Fruit fly (Drosophila melanogaster) whole organism, embryonic: ENCODE data around the gene IntS4.

Source experiments
- Ada2b ChIP-seq: fragments of 200-800 bp; sonication (Bioruptor generic); IDR thresholded peaks from 2 replicates; pipeline ENCODE4 v1.3.6; 2022; ENCODE audit warnings: missing biosample characterization, missing genetic modification characterization
- Bdp1 ChIP-seq: fragments of 200-800 bp; sonication (Bioruptor generic); optimal IDR thresholded peaks from 3 replicates; lab custom pipeline; 2016; ENCODE audit warnings: missing biosample characterization, missing genetic modification characterization
- CG10979 ChIP-seq: fragments of 200-800 bp; sonication (Bioruptor generic); optimal IDR thresholded peaks from 2 replicates; lab custom pipeline; 2018; ENCODE audit warnings: missing biosample characterization, mild to moderate bottlenecking, missing genetic modification characterization, moderate library complexity
- CG12155 ChIP-seq: fragments of 200-800 bp; sonication (Bioruptor generic); optimal IDR thresholded peaks from 3 replicates; lab custom pipeline; 2016; ENCODE audit warnings: missing biosample characterization, missing genetic modification characterization
- CG1233 ChIP-seq: fragments of 200-800 bp; sonication (Bioruptor generic); optimal IDR thresholded peaks from 4 replicates; lab custom pipeline; 2018; ENCODE audit warnings: missing biosample characterization, mild to moderate bottlenecking, missing genetic modification characterization
- CG15514 ChIP-seq: fragments of 200-800 bp; sonication (Bioruptor generic); optimal IDR thresholded peaks from 3 replicates; lab custom pipeline; 2017; ENCODE audit warnings: missing biosample characterization, missing genetic modification characterization, mild to moderate bottlenecking, moderate library complexity, missing genetic modification reagents
- CG1792 ChIP-seq: fragments of 200-800 bp; sonication (Bioruptor generic); optimal IDR thresholded peaks from 2 replicates; lab custom pipeline; 2016; ENCODE audit warnings: missing biosample characterization, missing genetic modification characterization
- CG18599 ChIP-seq: fragments of 200-800 bp; sonication (Bioruptor generic); optimal IDR thresholded peaks from 3 replicates; lab custom pipeline; 2017; ENCODE audit warnings: missing biosample characterization, missing genetic modification characterization, mild to moderate bottlenecking, moderate library complexity, missing genetic modification reagents
- CG2712 ChIP-seq: fragments of 200-800 bp; optimal IDR thresholded peaks from 3 replicates; lab custom pipeline; 2019; ENCODE audit warnings: missing biosample characterization, mild to moderate bottlenecking, missing genetic modification characterization, moderate library complexity
- CG30020 ChIP-seq: fragments of 200-800 bp; optimal IDR thresholded peaks from 2 replicates; lab custom pipeline; 2019; ENCODE audit warnings: missing biosample characterization, mild to moderate bottlenecking, missing genetic modification characterization, moderate library complexity
- CG33557 ChIP-seq: fragments of 200-800 bp; sonication (Bioruptor generic); optimal IDR thresholded peaks from 2 replicates; lab custom pipeline; 2019; ENCODE audit warnings: missing biosample characterization, mild to moderate bottlenecking, missing genetic modification characterization, moderate library complexity
- CG4617 ChIP-seq: fragments of 200-800 bp; sonication (Bioruptor generic); optimal IDR thresholded peaks from 3 replicates; lab custom pipeline; 2016; ENCODE audit warnings: missing biosample characterization, missing genetic modification characterization, borderline replicate concordance
- CG4730 ChIP-seq: fragments of 200-800 bp; sonication (Bioruptor generic); IDR thresholded peaks from 2 replicates; pipeline ENCODE4 v1.3.6; 2022; ENCODE audit warnings: missing biosample characterization, missing genetic modification characterization
- CG5245 ChIP-seq: fragments of 200-800 bp; sonication (Bioruptor generic); optimal IDR thresholded peaks from 3 replicates; lab custom pipeline; 2016; ENCODE audit warnings: missing biosample characterization, missing genetic modification characterization
- CG7556 ChIP-seq: fragments of 200-800 bp; sonication (Bioruptor generic); optimal IDR thresholded peaks from 2 replicates; lab custom pipeline; 2017; ENCODE audit warnings: missing biosample characterization, mild to moderate bottlenecking, missing genetic modification characterization
- Doc2 ChIP-seq: fragments of 200-800 bp; sonication (Bioruptor generic); IDR thresholded peaks from 2 replicates; pipeline ENCODE4 v1.3.6; 2022; ENCODE audit warnings: missing biosample characterization, missing genetic modification characterization
- Gsc ChIP-seq: fragments of 200-800 bp; sonication (Bioruptor generic); IDR thresholded peaks from 2 replicates; pipeline ENCODE4 v1.3.6; 2022; ENCODE audit warnings: missing biosample characterization, missing genetic modification characterization
- HmgZ ChIP-seq: fragments of 200-800 bp; sonication (Bioruptor generic); optimal IDR thresholded peaks from 2 replicates; lab custom pipeline; 2018; ENCODE audit warnings: missing biosample characterization, mild to moderate bottlenecking, missing genetic modification characterization
- Hmr ChIP-seq: fragments of 200-800 bp; sonication (Bioruptor generic); optimal IDR thresholded peaks from 3 replicates; lab custom pipeline; 2017; ENCODE audit warnings: mild to moderate bottlenecking, missing biosample characterization, missing genetic modification reagents, missing genetic modification characterization
- Hr3 ChIP-seq: fragments of 200-800 bp; sonication (Bioruptor generic); optimal IDR thresholded peaks from 3 replicates; lab custom pipeline; 2016; ENCODE audit warnings: missing biosample characterization, missing genetic modification characterization
- Oaz ChIP-seq: fragments of 200-800 bp; sonication (Bioruptor generic); IDR thresholded peaks from 2 replicates; pipeline ENCODE4 v1.3.6; 2022; ENCODE audit warnings: missing biosample characterization, missing genetic modification characterization
- Ravus ChIP-seq: fragments of 200-800 bp; sonication (Bioruptor generic); IDR thresholded peaks from 2 replicates; pipeline ENCODE4 v1.3.6; 2022; ENCODE audit warnings: missing biosample characterization, missing genetic modification characterization
- Vsx1 ChIP-seq: fragments of 200-800 bp; sonication (Bioruptor generic); optimal IDR thresholded peaks from 2 replicates; lab custom pipeline; 2017; ENCODE audit warnings: missing biosample characterization, mild to moderate bottlenecking, missing genetic modification characterization, missing genetic modification reagents
- Xbp1 ChIP-seq: fragments of 200-800 bp; sonication (Bioruptor generic); optimal IDR thresholded peaks from 3 replicates; lab custom pipeline; 2016; ENCODE audit warnings: missing biosample characterization, mild to moderate bottlenecking, missing genetic modification characterization
- abd-A ChIP-seq: fragments of 200-800 bp; sonication (Bioruptor generic); optimal IDR thresholded peaks from 3 replicates; lab custom pipeline; 2019; ENCODE audit warnings: missing biosample characterization, mild to moderate bottlenecking, missing genetic modification characterization, moderate library complexity
- ash1 ChIP-seq: fragments of 200-800 bp; sonication (Bioruptor generic); optimal IDR thresholded peaks from 2 replicates; lab custom pipeline; 2018; ENCODE audit warnings: missing biosample characterization, mild to moderate bottlenecking, missing genetic modification characterization
- br ChIP-seq: fragments of >200 bp; optimal IDR thresholded peaks from 2 replicates; lab custom pipeline; 2017
- dati ChIP-seq: fragments of 200-800 bp; sonication (Bioruptor generic); IDR thresholded peaks from 2 replicates; pipeline ENCODE4 v1.3.6; 2022; ENCODE audit warnings: missing biosample characterization, missing genetic modification characterization
- en ChIP-seq: fragments of 200-800 bp; sonication (Bioruptor generic); optimal IDR thresholded peaks from 2 replicates; lab custom pipeline; 2016; ENCODE audit warnings: missing biosample characterization, missing genetic modification characterization
- fd96Cb ChIP-seq: fragments of 200-800 bp; sonication (Bioruptor generic); optimal IDR thresholded peaks from 2 replicates; lab custom pipeline; 2018; ENCODE audit warnings: missing biosample characterization, mild to moderate bottlenecking, missing genetic modification characterization, moderate library complexity
- fu2 ChIP-seq: fragments of 200-800 bp; sonication (Bioruptor generic); optimal IDR thresholded peaks from 2 replicates; lab custom pipeline; 2016; ENCODE audit warnings: missing biosample characterization, missing genetic modification characterization
- gcm2 ChIP-seq: fragments of 200-800 bp; sonication (Bioruptor generic); optimal IDR thresholded peaks from 2 replicates; lab custom pipeline; 2016; ENCODE audit warnings: missing biosample characterization, missing genetic modification characterization
- hb ChIP-seq: fragments of 200-800 bp; sonication (Bioruptor generic); IDR thresholded peaks from 3 replicates; pipeline ENCODE4 v1.3.6; 2022; ENCODE audit warnings: missing biosample characterization, missing genetic modification characterization; ENCODE audit not compliant: partially characterized antibody
- her ChIP-seq: fragments of 200-800 bp; sonication (Bioruptor generic); optimal IDR thresholded peaks from 2 replicates; lab custom pipeline; 2016; ENCODE audit warnings: missing biosample characterization, missing genetic modification characterization
- kah ChIP-seq: fragments of 200-800 bp; sonication (Bioruptor generic); optimal IDR thresholded peaks from 2 replicates; lab custom pipeline; 2018; ENCODE audit warnings: missing biosample characterization, mild to moderate bottlenecking, missing genetic modification characterization
- kay ChIP-seq: fragments of 200-800 bp; sonication (Bioruptor generic); optimal IDR thresholded peaks from 2 replicates; lab custom pipeline; 2016; ENCODE audit warnings: missing biosample characterization, missing genetic modification characterization
- lbe ChIP-seq: fragments of 200-800 bp; sonication (Bioruptor generic); optimal IDR thresholded peaks from 2 replicates; lab custom pipeline; 2016; ENCODE audit warnings: missing biosample characterization, mild to moderate bottlenecking, missing genetic modification characterization
- lilli ChIP-seq: fragments of 200-800 bp; sonication (Bioruptor generic); optimal IDR thresholded peaks from 3 replicates; lab custom pipeline; 2016; ENCODE audit warnings: missing biosample characterization, missing genetic modification characterization
- lola ChIP-seq, 3 experiments: fragments of >200 bp in 2 of 3; fragments of 200-800 bp in 1 of 3; sonication (Bioruptor generic) in 1 of 3; optimal IDR thresholded peaks; 2 replicates each; lab custom pipeline; 2017 to 2019; ENCODE audit warnings: missing biosample characterization in 3 of 3, missing genetic modification characterization in 3 of 3, mild to moderate bottlenecking in 1 of 3, moderate library complexity in 1 of 3
- nom ChIP-seq: fragments of 200-800 bp; sonication (Bioruptor generic); optimal IDR thresholded peaks from 2 replicates; lab custom pipeline; 2017; ENCODE audit warnings: missing biosample characterization, missing genetic modification characterization, mild to moderate bottlenecking, moderate library complexity, missing genetic modification reagents
- p53 ChIP-seq: fragments of 200-800 bp; sonication (Bioruptor generic); optimal IDR thresholded peaks from 2 replicates; lab custom pipeline; 2016; ENCODE audit warnings: missing biosample characterization, missing genetic modification characterization
- pan ChIP-seq, 4 experiments: fragments of >200 bp in 3 of 4; fragments of 200-800 bp in 1 of 4; sonication (Bioruptor generic) in 1 of 4; optimal IDR thresholded peaks in 3 of 4; IDR thresholded peaks in 1 of 4; 2 replicates each; pipeline versions ENCODE4 v1.3.6 to Lab custom; 2017 to 2022; ENCODE audit warnings: missing biosample characterization in 2 of 4, missing genetic modification characterization in 2 of 4, mixed read lengths in 1 of 4
- sisA ChIP-seq: fragments of 200-800 bp; sonication (Bioruptor generic); IDR thresholded peaks from 2 replicates; pipeline ENCODE4 v1.3.6; 2022; ENCODE audit warnings: missing biosample characterization, missing genetic modification characterization
- sob ChIP-seq: fragments of 200-800 bp; sonication (Bioruptor generic); IDR thresholded peaks from 2 replicates; pipeline ENCODE4 v1.3.6; 2022; ENCODE audit warnings: missing biosample characterization, missing genetic modification characterization
- stwl ChIP-seq: fragments of 200-800 bp; sonication (Bioruptor generic); optimal IDR thresholded peaks from 3 replicates; lab custom pipeline; 2018; ENCODE audit warnings: missing biosample characterization, mild to moderate bottlenecking, missing genetic modification characterization, moderate library complexity
- tup ChIP-seq: fragments of 200-800 bp; sonication (Bioruptor generic); optimal IDR thresholded peaks from 2 replicates; lab custom pipeline; 2016; ENCODE audit warnings: missing biosample characterization, mild to moderate bottlenecking, missing genetic modification characterization, moderate library complexity
- wdn ChIP-seq: fragments of 200-800 bp; sonication (Bioruptor generic); IDR thresholded peaks from 2 replicates; pipeline ENCODE4 v1.3.6; 2022; ENCODE audit warnings: missing biosample characterization, missing genetic modification characterization
- zfh1 ChIP-seq: fragments of 200-800 bp; sonication (Bioruptor generic); IDR thresholded peaks from 3 replicates; pipeline ENCODE4 v1.3.6; 2022; ENCODE audit warnings: missing biosample characterization, missing genetic modification characterization

The IntS4 gene

DNA sequence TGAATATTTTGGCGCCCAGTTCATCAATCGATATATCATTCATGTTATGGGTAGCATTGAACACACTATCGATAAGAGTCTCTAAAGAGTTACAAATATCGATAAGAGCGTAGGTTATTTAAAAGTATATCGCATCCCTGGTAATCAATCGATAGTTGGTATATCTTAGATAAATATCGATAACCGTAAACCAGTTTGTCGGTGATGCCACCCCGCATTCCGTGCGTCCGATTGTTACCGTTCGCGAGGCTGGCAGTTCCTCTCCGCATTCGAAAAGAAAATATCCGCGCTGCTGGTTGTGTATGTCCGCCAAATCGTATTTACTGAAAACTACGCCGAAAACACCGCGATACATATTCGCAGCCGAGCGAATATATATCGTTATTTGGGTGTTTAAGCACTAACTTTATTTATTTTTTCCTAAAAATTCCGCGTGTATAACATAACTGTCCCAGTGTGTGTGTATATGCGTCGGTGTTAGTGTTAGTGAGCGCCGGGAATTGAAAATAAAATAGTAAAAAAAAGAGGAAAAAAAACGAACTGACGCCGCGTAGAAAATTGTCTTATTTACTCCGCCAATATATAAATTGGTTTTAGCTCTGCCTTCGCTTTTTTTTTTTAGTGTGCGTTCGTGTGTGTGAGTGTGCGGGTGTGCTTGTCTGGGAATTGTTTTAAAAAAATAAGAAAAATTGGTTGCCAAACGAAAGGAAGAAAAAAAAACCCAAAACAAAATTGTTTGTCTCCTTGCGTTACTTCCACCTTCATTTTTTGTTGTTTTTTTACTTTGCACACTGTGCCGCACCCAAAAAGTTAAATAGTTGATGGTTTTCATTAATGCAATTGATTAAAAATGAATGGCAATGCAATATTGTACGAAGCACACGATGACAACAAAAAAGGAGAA lies 41.2 kb downstream of the IntS4 start, which contains the start of gene Nrg (continued):
- TF ChIP-seq abd-A (tag; lab: Kevin White, UChicago) (peak; percentile 84), CG4617 (GFP tag; lab: Kevin White, UChicago) (no peak), CG15514 (GFP tag; lab: Kevin White, UChicago) (peak; percentile 91), fu2 (GFP tag; lab: Kevin White, UChicago) (no peak), her (peak; percentile 7), lbe (peak; percentile 37), Bdp1 (GFP tag; lab: Kevin White, UChicago) (no peak), tup (GFP tag; lab: Kevin White, UChicago) (no peak), hb (GFP tag; lab: Robert Waterston, UW) (peak; percentile 99), CG18599 (peak; percentile 43), Vsx1 (peak; percentile 51), stwl (tag; lab: Kevin White, UChicago) (peak; percentile 88), Gsc (GFP tag; lab: Robert Waterston, UW) (no peak), br (lab: Kevin White, UChicago) (no peak), zfh1 (GFP tag; lab: Robert Waterston, UW) (no peak), Oaz (no peak), fd96Cb (tag; lab: Kevin White, UChicago) (no peak), ash1 (GFP tag; lab: Kevin White, UChicago) (peak; percentile 46), Doc2 (GFP tag; lab: Robert Waterston, UW) (no peak), sob (GFP tag; lab: Robert Waterston, UW) (peak; percentile 61), Ada2b (GFP tag; lab: Robert Waterston, UW) (no peak), CG2712 (peak; percentile 48), lilli (GFP tag; lab: Kevin White, UChicago) (peak; percentile 38), CG30020 (tag; lab: Kevin White, UChicago) (peak; percentile 31), CG7556 (GFP tag; lab: Kevin White, UChicago) (peak; percentile 0), Xbp1 (GFP tag; lab: Kevin White, UChicago) (peak; percentile 21), en (GFP tag; lab: Kevin White, UChicago) (no peak), sisA (no peak), Ravus (GFP tag; lab: Robert Waterston, UW) (no peak), Hr3 (GFP tag; lab: Kevin White, UChicago) (no peak), kay (GFP tag; lab: Kevin White, UChicago) (no peak), CG5245 (no peak), wdn (GFP tag; lab: Robert Waterston, UW) (no peak), lola (GFP tag; optimal IDR thresholded peaks at IDR 0.05; lab: Kevin White, UChicago) (no peak), gcm2 (GFP tag; lab: Kevin White, UChicago) (no peak), CG10979 (tag; lab: Kevin White, UChicago) (peak; percentile 1), CG12155 (GFP tag; lab: Kevin White, UChicago) (no peak), pan (optimal IDR thresholded peaks at IDR 0.05; lab: Kevin White, UChicago) (no peak), pan (GFP tag; optimal IDR thresholded peaks at IDR 0.05 in 1 of 2, IDR thresholded peaks at IDR 0.05 in 1 of 2) (peak in 1 of 2 experiments; percentile 23), CG4730 (GFP tag; lab: Robert Waterston, UW) (no peak), CG33557 (GFP tag; lab: Kevin White, UChicago) (no peak), dati (GFP tag; lab: Robert Waterston, UW) (no peak), CG1233 (GFP tag; lab: Kevin White, UChicago) (peak; percentile 21), nom (GFP tag; lab: Kevin White, UChicago) (peak; percentile 40), kah (no peak), HmgZ (tag; lab: Kevin White, UChicago) (peak; percentile 81), Hmr (peak; percentile 70), p53 (no peak), CG1792 (GFP tag; lab: Kevin White, UChicago) (no peak)
